Worm (Caenorhabditis elegans) whole organism, midembryonic: Measurements from ENCODE around the gene C29F5.1.

Experiments
- T22C8.4 ChIP-seq: fragments of 200-800 bp; sonication (Bioruptor generic); IDR thresholded peaks from 2 replicates; pipeline ENCODE4 v1.3.6; 2022; ENCODE audit warnings: missing genetic modification characterization, missing compliant biosample characterization
- cog-1 ChIP-seq: sonication (generic microtip); optimal IDR thresholded peaks from 2 replicates; lab custom pipeline; 2016; ENCODE audit warnings: missing genetic modification characterization, missing compliant biosample characterization
- flt-1 ChIP-seq: fragments of 200-800 bp; sonication (Bioruptor generic); IDR thresholded peaks from 2 replicates; pipeline ENCODE4 v1.3.6; 2022; ENCODE audit warnings: missing genetic modification characterization, missing compliant biosample characterization
- klf-2 ChIP-seq: fragments of 200-800 bp; sonication (Bioruptor generic); conservative IDR thresholded peaks from 2 replicates; pipeline ENCODE4 v1.3.6; 2022; ENCODE audit warnings: missing genetic modification reagents, missing genetic modification characterization, missing compliant biosample characterization
- med-1 ChIP-seq: sonication (generic microtip); optimal IDR thresholded peaks from 2 replicates; lab custom pipeline; 2017; ENCODE audit warnings: missing genetic modification characterization, mild to moderate bottlenecking, missing compliant biosample characterization, antibody characterized with exemption, missing genetic modification reagents; ENCODE audit not compliant: insufficient read depth
- ref-1 ChIP-seq: fragments of 200-800 bp; sonication (Bioruptor generic); conservative IDR thresholded peaks from 2 replicates; pipeline ENCODE4 v1.3.6; 2022; ENCODE audit warnings: missing genetic modification reagents, missing genetic modification characterization, missing compliant biosample characterization
- tab-1 ChIP-seq: fragments of 200-800 bp; sonication (Bioruptor generic); IDR thresholded peaks from 2 replicates; pipeline ENCODE4 v1.3.6; 2022; ENCODE audit warnings: missing genetic modification characterization, missing compliant biosample characterization
- ztf-23 ChIP-seq: fragments of 200-800 bp; sonication (Bioruptor generic); IDR thresholded peaks from 2 replicates; pipeline ENCODE4 v1.3.6; 2022; ENCODE audit warnings: missing genetic modification reagents, missing genetic modification characterization, missing compliant biosample characterization
- ztf-29 ChIP-seq: fragments of 200-800 bp; sonication (Bioruptor generic); IDR thresholded peaks from 2 replicates; pipeline ENCODE4 v1.3.6; 2022; ENCODE audit warnings: missing genetic modification reagents, missing genetic modification characterization, missing compliant biosample characterization

The C29F5.1 gene

ce11 chrII:6333887-6334286, 30.6 kb downstream of the C29F5.1 start, which contains the start of gene ttc-39B:
Gene ttc-39B (minus strand): TSS chrII:6333987.
- TF ChIP-seq T22C8.4: no peak
- TF ChIP-seq med-1: no peak
- TF ChIP-seq ztf-23 (GFP tag; lab: Robert Waterston, UW): no peak
- no peak for TF ChIP-seq flt-1 (GFP tag; lab: Robert Waterston, UW)
- TF ChIP-seq tab-1 (GFP tag; lab: Robert Waterston, UW): no peak
- TF ChIP-seq ztf-29 (GFP tag; lab: Robert Waterston, UW): no peak
- no peak for TF ChIP-seq cog-1
- TF ChIP-seq klf-2 (GFP tag; lab: Robert Waterston, UW): no peak
- TF ChIP-seq ref-1 (GFP tag; lab: Robert Waterston, UW): no peak

ce11 chrII:6334745-6335260, 31.5 kb downstream of the C29F5.1 start:
- TF ChIP-seq klf-2 (GFP tag; lab: Robert Waterston, UW) (no peak), ztf-29 (GFP tag; lab: Robert Waterston, UW) (no peak), cog-1 (no peak), ztf-23 (GFP tag; lab: Robert Waterston, UW) (no peak)

ce11 chrII:6335358-6335757, 32.0 kb downstream of the C29F5.1 start, which contains the start of gene C32D5.14:
Gene C32D5.14 (plus strand): TSS chrII:6335488.
- TF ChIP-seq ztf-29 (GFP tag; lab: Robert Waterston, UW) (no peak), klf-2 (GFP tag; lab: Robert Waterston, UW) (no peak), ztf-23 (GFP tag; lab: Robert Waterston, UW) (no peak), cog-1 (no peak), tab-1 (GFP tag; lab: Robert Waterston, UW) (no peak), T22C8.4 (no peak), flt-1 (GFP tag; lab: Robert Waterston, UW) (no peak), med-1 (no peak), ref-1 (GFP tag; lab: Robert Waterston, UW) (no peak)

ce11 chrII:6339511-6339910, 36.2 kb downstream of the C29F5.1 start:
- TF ChIP-seq med-1 (no peak), klf-2 (GFP tag; lab: Robert Waterston, UW) (no peak), T22C8.4 (no peak), ref-1 (GFP tag; lab: Robert Waterston, UW) (no peak), ztf-29 (GFP tag; lab: Robert Waterston, UW) (no peak)

ce11 chrII:6339948-6340347, 36.6 kb downstream of the C29F5.1 start, which contains the start of gene C32D5.7:
Gene C32D5.7 (minus strand): TSS chrII:6340048.
- TF ChIP-seq ref-1 (GFP tag; lab: Robert Waterston, UW) (no peak), klf-2 (GFP tag; lab: Robert Waterston, UW) (no peak), tab-1 (GFP tag; lab: Robert Waterston, UW) (no peak), ztf-29 (GFP tag; lab: Robert Waterston, UW) (no peak), ztf-23 (GFP tag; lab: Robert Waterston, UW) (no peak), med-1 (no peak), cog-1 (no peak), flt-1 (GFP tag; lab: Robert Waterston, UW) (no peak), T22C8.4 (no peak)

- TF ChIP-seq cog-1 (no peak), tab-1 (GFP tag; lab: Robert Waterston, UW) (no peak), med-1 (no peak), ref-1 (GFP tag; lab: Robert Waterston, UW) (no peak), T22C8.4 (no peak), ztf-23 (GFP tag; lab: Robert Waterston, UW) (no peak), ztf-29 (GFP tag; lab: Robert Waterston, UW) (no peak), flt-1 (GFP tag; lab: Robert Waterston, UW) (no peak), klf-2 (GFP tag; lab: Robert Waterston, UW) (no peak)
These were observed 37.8 kb downstream of the C29F5.1 start for ce11 chrII:6341076-6341475.

- TF ChIP-seq tab-1 (GFP tag; lab: Robert Waterston, UW) (no peak), flt-1 (GFP tag; lab: Robert Waterston, UW) (no peak), med-1 (no peak), cog-1 (no peak), T22C8.4 (no peak), klf-2 (GFP tag; lab: Robert Waterston, UW) (no peak), ztf-23 (GFP tag; lab: Robert Waterston, UW) (no peak), ztf-29 (GFP tag; lab: Robert Waterston, UW) (no peak), ref-1 (GFP tag; lab: Robert Waterston, UW) (no peak)
These were observed 39.1 kb downstream of the C29F5.1 start for ce11 chrII:6342455-6342854.

- no peak for TF ChIP-seq flt-1 (GFP tag; lab: Robert Waterston, UW)
- no peak for TF ChIP-seq med-1
- TF ChIP-seq ztf-29 (GFP tag; lab: Robert Waterston, UW): no peak
- TF ChIP-seq ztf-23 (GFP tag; lab: Robert Waterston, UW): no peak
- TF ChIP-seq cog-1: no peak
- no peak for TF ChIP-seq T22C8.4
- no peak for TF ChIP-seq tab-1 (GFP tag; lab: Robert Waterston, UW)
- no peak for TF ChIP-seq klf-2 (GFP tag; lab: Robert Waterston, UW)
- TF ChIP-seq ref-1 (GFP tag; lab: Robert Waterston, UW): no peak
These were observed 40.6 kb downstream of the C29F5.1 start, which contains the start of gene txt-18 for ce11 chrII:6343893-6344292. Gene txt-18 (plus strand): TSS chrII:6344072.

- TF ChIP-seq tab-1 (GFP tag; lab: Robert Waterston, UW) (no peak), T22C8.4 (no peak), ref-1 (GFP tag; lab: Robert Waterston, UW) (no peak), klf-2 (GFP tag; lab: Robert Waterston, UW) (no peak), flt-1 (GFP tag; lab: Robert Waterston, UW) (no peak), med-1 (no peak), cog-1 (no peak), ztf-23 (GFP tag; lab: Robert Waterston, UW) (no peak), ztf-29 (GFP tag; lab: Robert Waterston, UW) (no peak)
These were observed 41.2 kb downstream of the C29F5.1 start for ce11 chrII:6344513-6344912.
